Worm (Caenorhabditis elegans) whole organism, young adult: ENCODE measurements around the gene cthd-1.

ENCODE experiments used
- B0336.3 ChIP-seq: fragments of 200-800 bp; sonication (Bioruptor generic); IDR thresholded peaks from 2 replicates; pipeline ENCODE4 v1.3.6; 2022; ENCODE audit warnings: missing genetic modification characterization, missing compliant biosample characterization
- F10E7.11 ChIP-seq: sonication (generic microtip); optimal IDR thresholded peaks from 2 replicates; lab custom pipeline; 2017; ENCODE audit warnings: mild to moderate bottlenecking, missing genetic modification characterization, moderate library complexity, missing compliant biosample characterization
- F39B2.1 ChIP-seq: fragments of 200-800 bp; sonication (Bioruptor generic); IDR thresholded peaks from 2 replicates; pipeline ENCODE4 v1.3.6; 2022; ENCODE audit warnings: missing genetic modification reagents, missing genetic modification characterization, missing compliant biosample characterization
- F52B5.7 ChIP-seq: sonication (generic microtip); optimal IDR thresholded peaks from 2 replicates; lab custom pipeline; 2016; ENCODE audit warnings: mild to moderate bottlenecking, missing genetic modification characterization, missing compliant biosample characterization
- F55B11.4 ChIP-seq: sonication (generic microtip); optimal IDR thresholded peaks from 2 replicates; lab custom pipeline; 2016; ENCODE audit warnings: missing compliant biosample characterization, missing genetic modification characterization, borderline replicate concordance; ENCODE audit not compliant: insufficient read depth
- F57A8.1 ChIP-seq: fragments of 200-800 bp; sonication (Bioruptor generic); optimal IDR thresholded peaks from 2 replicates; lab custom pipeline; 2018; ENCODE audit warnings: mild to moderate bottlenecking, missing genetic modification characterization, moderate library complexity, missing compliant biosample characterization
- F57C9.4 ChIP-seq: sonication (generic microtip); optimal IDR thresholded peaks from 2 replicates; lab custom pipeline; 2017; ENCODE audit warnings: mild to moderate bottlenecking, missing genetic modification characterization, missing compliant biosample characterization
- K12H6.12 ChIP-seq: fragments of 200-800 bp; sonication (Bioruptor generic); optimal IDR thresholded peaks from 2 replicates; lab custom pipeline; 2018; ENCODE audit warnings: mild to moderate bottlenecking, missing genetic modification characterization, missing compliant biosample characterization
- Y67H2A.10 ChIP-seq: fragments of 200-800 bp; sonication (Bioruptor generic); conservative IDR thresholded peaks from 2 replicates; pipeline ENCODE4 v1.3.6; 2022; ENCODE audit warnings: missing genetic modification reagents, missing genetic modification characterization, missing compliant biosample characterization
- Y95B8A.8 ChIP-seq: fragments of 200-800 bp; sonication (Bioruptor generic); IDR thresholded peaks from 2 replicates; pipeline ENCODE4 v1.3.6; 2022; ENCODE audit warnings: missing genetic modification reagents, missing genetic modification characterization, missing compliant biosample characterization
- ama-1 ChIP-seq, 3 experiments: fragments of 150-350 bp in 1 of 3; sonication (generic microtip) in 2 of 3; optimal IDR thresholded peaks; 2 replicates each; lab custom pipeline; 2014 to 2018; ENCODE audit warnings: missing biosample characterization in 2 of 3, missing genetic modification characterization in 2 of 3, missing genetic modification reagents in 2 of 3
- athp-1 ChIP-seq: sonication (generic microtip); optimal IDR thresholded peaks from 2 replicates; lab custom pipeline; 2017; ENCODE audit warnings: mild to moderate bottlenecking, missing genetic modification characterization, missing compliant biosample characterization
- cebp-1 ChIP-seq, 2 experiments: fragments of 200-800 bp in 1 of 2; sonication (Bioruptor generic) in 1 of 2; sonication (generic microtip) in 1 of 2; IDR thresholded peaks in 1 of 2; optimal IDR thresholded peaks in 1 of 2; 2 replicates each; pipeline versions ENCODE4 v1.3.6 to Lab custom; 2017 to 2022; ENCODE audit warnings: missing compliant biosample characterization in 2 of 2, missing genetic modification characterization in 2 of 2, mild to moderate bottlenecking in 1 of 2, missing genetic modification reagents in 1 of 2, moderate library complexity in 1 of 2
- cebp-2 ChIP-seq: fragments of 200-800 bp; sonication (Bioruptor generic); IDR thresholded peaks from 2 replicates; pipeline ENCODE4 v1.3.6; 2022; ENCODE audit warnings: missing genetic modification characterization, missing compliant biosample characterization
- ceh-58 ChIP-seq: fragments of 200-800 bp; sonication (Bioruptor generic); IDR thresholded peaks from 2 replicates; pipeline ENCODE4 v1.3.6; 2022; ENCODE audit warnings: missing genetic modification characterization, missing compliant biosample characterization
- ceh-79 ChIP-seq: sonication (generic microtip); optimal IDR thresholded peaks from 2 replicates; lab custom pipeline; 2017; ENCODE audit warnings: mild to moderate bottlenecking, missing genetic modification characterization, missing compliant biosample characterization
- him-1 ChIP-seq: sonication (generic microtip); optimal IDR thresholded peaks from 2 replicates; lab custom pipeline; 2016; ENCODE audit warnings: missing genotype, missing genetic modification reagents, missing genetic modification characterization, missing compliant biosample characterization
- lin-35 ChIP-seq, 3 experiments: fragments of 150-350 bp in 2 of 3; sonication (generic microtip) in 1 of 3; optimal IDR thresholded peaks; 2 replicates each; lab custom pipeline; 2014 to 2018; ENCODE audit warnings: missing biosample characterization in 3 of 3, missing genetic modification characterization in 3 of 3, missing genetic modification reagents in 3 of 3
- lin-40 ChIP-seq: sonication (generic microtip); optimal IDR thresholded peaks from 2 replicates; lab custom pipeline; 2016; ENCODE audit warnings: missing genetic modification characterization, mild to moderate bottlenecking, missing compliant biosample characterization, missing genotype, missing genetic modification reagents
- lsy-27 ChIP-seq: sonication (generic microtip); optimal IDR thresholded peaks from 2 replicates; lab custom pipeline; 2017; ENCODE audit warnings: missing genetic modification characterization, mild to moderate bottlenecking, missing compliant biosample characterization, antibody characterized with exemption, missing genotype, borderline replicate concordance; ENCODE audit not compliant: insufficient read depth
- mcd-1 ChIP-seq: fragments of 200-800 bp; sonication (Bioruptor generic); IDR thresholded peaks from 2 replicates; pipeline ENCODE4 v1.3.6; 2022; ENCODE audit warnings: missing genetic modification reagents, missing genetic modification characterization, missing compliant biosample characterization
- mel-28 ChIP-seq: sonication (generic microtip); optimal IDR thresholded peaks from 2 replicates; lab custom pipeline; 2016; ENCODE audit warnings: borderline replicate concordance, mild to moderate bottlenecking, missing genetic modification characterization, missing compliant biosample characterization
- mes-4 ChIP-seq: sonication (generic microtip); optimal IDR thresholded peaks from 2 replicates; lab custom pipeline; 2016; ENCODE audit warnings: missing genotype, missing genetic modification characterization, missing compliant biosample characterization
- nhr-80 ChIP-seq: sonication (generic microtip); optimal IDR thresholded peaks from 2 replicates; lab custom pipeline; 2016; ENCODE audit warnings: missing genetic modification characterization, missing compliant biosample characterization
- sdz-38 ChIP-seq: sonication (generic microtip); optimal IDR thresholded peaks from 2 replicates; lab custom pipeline; 2016; ENCODE audit warnings: missing genotype, missing genetic modification characterization, missing compliant biosample characterization
- sea-2 ChIP-seq: fragments of 200-800 bp; sonication (Bioruptor generic); IDR thresholded peaks from 2 replicates; pipeline ENCODE4 v1.3.6; 2022; ENCODE audit warnings: missing genetic modification characterization, missing compliant biosample characterization
- snpc-1.1 ChIP-seq: sonication (generic microtip); optimal IDR thresholded peaks from 2 replicates; lab custom pipeline; 2017; ENCODE audit warnings: missing genetic modification characterization, mild to moderate bottlenecking, missing compliant biosample characterization, antibody characterized with exemption, moderate library complexity, missing genotype, missing genetic modification reagents; ENCODE audit not compliant: insufficient read depth
- sptf-2 ChIP-seq: fragments of 200-800 bp; sonication (Bioruptor generic); optimal IDR thresholded peaks from 2 replicates; lab custom pipeline; 2018; ENCODE audit warnings: mild to moderate bottlenecking, missing genetic modification characterization, missing compliant biosample characterization
- tbx-9 ChIP-seq: sonication (generic microtip); optimal IDR thresholded peaks from 2 replicates; lab custom pipeline; 2016; ENCODE audit warnings: borderline replicate concordance, missing genetic modification characterization, inconsistent platforms, missing compliant biosample characterization
- unc-130 ChIP-seq: sonication (generic microtip); optimal IDR thresholded peaks from 2 replicates; lab custom pipeline; 2016; ENCODE audit warnings: missing genetic modification reagents, missing genetic modification characterization, missing compliant biosample characterization

Gene cthd-1

ce11 chrV:9706592-9706991 lies 28.5 kb downstream of the cthd-1 start (continued):
- TF ChIP-seq lsy-27 (tag; lab: Kevin White, UChicago) (no peak), F57C9.4 (tag; lab: Kevin White, UChicago) (no peak), F10E7.11 (tag; lab: Kevin White, UChicago) (no peak)

ce11 chrV:9709747-9710146 lies 31.7 kb downstream of the cthd-1 start, which contains the start of gene tag-120:
tag-120 (minus strand) TSS chrV:9709814.
- TF ChIP-seq nhr-80 (tag; lab: Kevin White, UChicago): peak; percentile 49
- TF ChIP-seq ama-1 (optimal IDR thresholded peaks at IDR 0.05; lab: Kevin White, UChicago): no peak
- TF ChIP-seq ama-1 (GFP tag; optimal IDR thresholded peaks at IDR 0.05; lab: Kevin White, UChicago): no peak
- TF ChIP-seq, all 124 proteins: peak for 1

- peak; percentile 45 for TF ChIP-seq nhr-80 (tag; lab: Kevin White, UChicago)
- no peak for TF ChIP-seq sdz-38 (tag; lab: Kevin White, UChicago)
- TF ChIP-seq F55B11.4 (tag; lab: Kevin White, UChicago): no peak
- TF ChIP-seq cebp-1 (GFP tag; IDR thresholded peaks at IDR 0.05; lab: Robert Waterston, UW): peak; percentile 83
- no peak for TF ChIP-seq cebp-1 (tag; optimal IDR thresholded peaks at IDR 0.05; lab: Kevin White, UChicago)
Measured at ce11 chrV:9711174-9711573, 33.1 kb downstream of the cthd-1 start.

- TF ChIP-seq sptf-2 (GFP tag; lab: Kevin White, UChicago) (no peak), F10E7.11 (tag; lab: Kevin White, UChicago) (no peak), K12H6.12 (tag; lab: Kevin White, UChicago) (no peak), F52B5.7 (tag; lab: Kevin White, UChicago) (no peak), lin-35 (GFP tag; optimal IDR thresholded peaks at IDR 0.05; lab: Kevin White, UChicago) (no peak), cebp-2 (no peak), F57A8.1 (GFP tag; lab: Kevin White, UChicago) (no peak), F39B2.1 (no peak), snpc-1.1 (tag; lab: Kevin White, UChicago) (no peak), unc-130 (GFP tag; lab: Kevin White, UChicago) (no peak), ceh-58 (no peak), Y67H2A.10 (GFP tag; lab: Robert Waterston, UW) (no peak), tbx-9 (tag; lab: Kevin White, UChicago) (no peak), lin-40 (tag; lab: Kevin White, UChicago) (no peak), B0336.3 (no peak)
- TF ChIP-seq, all 124 proteins: peak for 0
Measured at ce11 chrV:9712418-9713173, 34.5 kb downstream of the cthd-1 start.

ce11 chrV:9713532-9713931 lies 35.5 kb downstream of the cthd-1 start, which contains the start of gene F40F9.10:
F40F9.10 (minus strand) TSS chrV:9713632.
- TF ChIP-seq mes-4 (no peak), Y95B8A.8 (no peak)

ce11 chrV:9714909-9715308 lies 36.8 kb downstream of the cthd-1 start, which contains the start of gene F40F9.3:
F40F9.3 (plus strand) TSS chrV:9715209.
- TF ChIP-seq lin-35 (GFP tag; optimal IDR thresholded peaks at IDR 0.05; lab: Kevin White, UChicago): no peak
- no peak for TF ChIP-seq sea-2 (GFP tag; lab: Robert Waterston, UW)
- no peak for TF ChIP-seq ceh-79 (tag; lab: Kevin White, UChicago)
- no peak for TF ChIP-seq cebp-1 (GFP tag; IDR thresholded peaks at IDR 0.05; lab: Robert Waterston, UW)
- no peak for TF ChIP-seq cebp-1 (tag; optimal IDR thresholded peaks at IDR 0.05; lab: Kevin White, UChicago)
- no peak for TF ChIP-seq cebp-2
- TF ChIP-seq him-1 (tag; lab: Kevin White, UChicago): no peak
- no peak for TF ChIP-seq unc-130 (GFP tag; lab: Kevin White, UChicago)
- no peak for TF ChIP-seq F39B2.1
- no peak for TF ChIP-seq athp-1 (tag; lab: Kevin White, UChicago)
- TF ChIP-seq mcd-1 (GFP tag; lab: Robert Waterston, UW): no peak
- no peak for TF ChIP-seq mel-28 (tag; lab: Kevin White, UChicago)
